Worm (Caenorhabditis elegans) whole organism, L3 larva: ENCODE data around the gene T12A7.6.
A peak's percentile ranks its signal among the peaks of the same experiment; 100 is the strongest.

ENCODE experiments used
- ceh-9 ChIP-seq: sonication (generic microtip); optimal IDR thresholded peaks from 2 replicates; lab custom pipeline; 2018; ENCODE audit warnings: missing biosample characterization, missing genetic modification characterization
- egl-5 ChIP-seq: fragments of 150-350 bp; optimal IDR thresholded peaks from 2 replicates; lab custom pipeline; 2017; ENCODE audit warnings: missing biosample characterization, missing genetic modification reagents, missing genetic modification characterization, inconsistent platforms
- eor-1 ChIP-seq, 2 experiments: fragments of 150-350 bp; optimal IDR thresholded peaks; 2 replicates each; lab custom pipeline; 2014 to 2018; ENCODE audit warnings: missing biosample characterization in 2 of 2, missing genetic modification characterization in 2 of 2
- fkh-10 ChIP-seq: sonication (generic microtip); optimal IDR thresholded peaks from 2 replicates; lab custom pipeline; 2017; ENCODE audit warnings: missing biosample characterization, missing genetic modification reagents, missing genetic modification characterization
- hmg-11 ChIP-seq: sonication (generic microtip); optimal IDR thresholded peaks from 2 replicates; lab custom pipeline; 2016; ENCODE audit warnings: missing genetic modification characterization, missing compliant biosample characterization
- lin-15B ChIP-seq: fragments of 150-350 bp; optimal IDR thresholded peaks from 2 replicates; lab custom pipeline; 2014; ENCODE audit warnings: missing biosample characterization, missing genetic modification characterization

Gene T12A7.6

DNA sequence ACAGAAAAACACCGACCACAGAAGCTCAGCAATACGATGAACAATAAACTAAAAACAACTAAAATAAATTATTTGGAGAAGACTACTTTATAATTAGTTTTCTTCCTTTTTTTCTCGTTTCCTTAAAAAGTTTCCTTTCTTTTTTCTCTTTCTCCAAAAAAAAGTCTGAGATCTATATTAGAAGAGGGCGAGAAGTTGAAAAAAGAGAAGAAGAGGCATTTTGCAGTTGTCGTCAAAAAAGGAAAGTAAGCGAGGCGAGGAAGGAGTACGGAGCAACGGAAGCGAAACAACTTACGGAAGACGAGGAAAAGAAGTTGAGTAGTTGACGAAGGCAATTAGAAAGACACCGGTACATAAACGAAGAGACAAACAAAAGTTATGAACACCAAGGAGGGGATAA, 46.9 kb downstream of the T12A7.6 start:
- TF ChIP-seq eor-1 (tag; optimal IDR thresholded peaks at IDR 0.05; lab: Kevin White, UChicago): no peak
- TF ChIP-seq hmg-11: no peak

DNA sequence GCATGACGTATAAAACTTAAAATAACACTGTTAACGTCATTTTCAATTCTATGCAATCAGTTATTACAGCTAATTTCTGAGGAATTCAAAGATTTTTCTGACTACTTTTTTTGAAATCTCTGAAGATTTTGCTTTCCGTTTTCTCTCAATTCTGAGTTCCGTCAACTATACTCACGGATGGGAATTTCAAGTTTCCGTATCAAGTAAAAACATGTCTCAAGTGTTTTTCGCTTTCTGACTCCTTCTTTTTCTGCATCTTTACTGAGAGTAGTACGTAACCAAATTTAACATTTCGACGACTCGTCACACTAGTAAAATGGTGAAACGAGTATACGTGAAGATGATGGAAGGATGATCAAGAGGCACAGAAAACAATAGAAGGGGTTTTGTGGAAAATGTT, 47.8 kb downstream of the T12A7.6 start:
- TF ChIP-seq fkh-10 (GFP tag; lab: Kevin White, UChicago) (peak; percentile 75), lin-15B (tag; lab: Kevin White, UChicago) (no peak)

DNA sequence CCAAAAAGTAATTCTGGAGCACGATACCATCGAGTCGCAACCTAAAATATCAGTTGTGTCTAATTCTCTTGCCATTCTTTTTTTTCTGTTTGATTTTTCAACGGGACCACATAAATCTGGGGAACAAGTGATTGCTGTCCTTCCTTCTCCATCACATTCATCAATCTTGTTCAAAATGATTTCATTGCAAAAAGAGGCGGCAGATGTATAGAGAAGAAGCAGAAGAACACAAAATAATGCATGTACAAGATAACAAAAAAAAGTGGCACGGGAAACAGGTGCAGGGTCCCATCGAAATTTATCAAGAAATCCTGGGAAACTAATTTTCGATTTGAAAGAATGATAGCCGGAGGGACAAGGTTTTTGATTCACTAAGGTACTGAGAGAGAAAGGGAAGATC, 50.2 kb downstream of the T12A7.6 start:
- TF ChIP-seq ceh-9 (tag; lab: Kevin White, UChicago): no peak
- peak; percentile 69 for TF ChIP-seq egl-5 (tag; lab: Kevin White, UChicago)
